Fruit fly (Drosophila melanogaster) whole organism, wandering third instar larva: Measurements from ENCODE around the gene Gale.
A peak's percentile ranks its signal among the peaks of the same experiment; 100 is the strongest.

Source experiments
- Abd-B ChIP-seq: fragments of >200 bp; optimal IDR thresholded peaks from 2 replicates; lab custom pipeline; 2017; ENCODE audit warnings: missing biosample characterization, missing genetic modification characterization
- CG32264 ChIP-seq: fragments of 200-800 bp; sonication (Bioruptor generic); optimal IDR thresholded peaks from 2 replicates; lab custom pipeline; 2016; ENCODE audit warnings: missing biosample characterization, missing genetic modification characterization
- CG9705 ChIP-seq: fragments of 200-800 bp; sonication (Bioruptor generic); optimal IDR thresholded peaks from 2 replicates; lab custom pipeline; 2018; ENCODE audit warnings: missing biosample characterization, mild to moderate bottlenecking, missing genetic modification characterization
- CrebA ChIP-seq: fragments of 200-800 bp; sonication (Bioruptor generic); optimal IDR thresholded peaks from 2 replicates; lab custom pipeline; 2016; ENCODE audit warnings: missing biosample characterization, mild to moderate bottlenecking, missing genetic modification characterization, borderline replicate concordance
- Dfd ChIP-seq: fragments of >200 bp; optimal IDR thresholded peaks from 2 replicates; lab custom pipeline; 2017; ENCODE audit warnings: missing biosample characterization, missing genetic modification characterization
- Dif ChIP-seq: fragments of 200-275, 200-300 bp; sonication (Bioruptor generic); optimal IDR thresholded peaks from 2 replicates; lab custom pipeline; 2018; ENCODE audit warnings: missing biosample characterization, missing genetic modification characterization; ENCODE audit not compliant: partially characterized antibody
- GATAd ChIP-seq: sonication (Bioruptor generic); optimal IDR thresholded peaks from 2 replicates; lab custom pipeline; 2016; ENCODE audit warnings: missing biosample characterization, missing genetic modification characterization
- HLH106 ChIP-seq: fragments of 200-800 bp; optimal IDR thresholded peaks from 3 replicates; lab custom pipeline; 2019; ENCODE audit warnings: missing biosample characterization, mild to moderate bottlenecking, missing genetic modification characterization, moderate library complexity
- Hnf4 ChIP-seq: fragments of 200-800 bp; sonication (Bioruptor generic); optimal IDR thresholded peaks from 2 replicates; lab custom pipeline; 2016; ENCODE audit warnings: missing biosample characterization, mild to moderate bottlenecking, missing genetic modification characterization
- Hr78 ChIP-seq: fragments of >200 bp; optimal IDR thresholded peaks from 2 replicates; lab custom pipeline; 2017; ENCODE audit warnings: missing biosample characterization, missing genetic modification characterization
- Hr83 ChIP-seq: fragments of 200-300 bp; sonication (Bioruptor generic); optimal IDR thresholded peaks from 2 replicates; lab custom pipeline; 2016; ENCODE audit warnings: missing biosample characterization, mild to moderate bottlenecking, missing genetic modification characterization, moderate library complexity; ENCODE audit not compliant: poor library complexity, severe bottlenecking
- Jra ChIP-seq: sonication (Bioruptor generic); optimal IDR thresholded peaks from 2 replicates; lab custom pipeline; 2016; ENCODE audit warnings: missing biosample characterization, missing genetic modification characterization
- Mio ChIP-seq: sonication (Bioruptor generic); optimal IDR thresholded peaks from 2 replicates; lab custom pipeline; 2016; ENCODE audit warnings: missing biosample characterization, missing genetic modification characterization
- Myc ChIP-seq: fragments of >200 bp; optimal IDR thresholded peaks from 2 replicates; lab custom pipeline; 2017
- N ChIP-seq: fragments of >200 bp; optimal IDR thresholded peaks from 2 replicates; lab custom pipeline; 2018; ENCODE audit warnings: missing biosample characterization, missing external identifiers, missing genetic modification characterization
- OdsH ChIP-seq: fragments of 200-800 bp; sonication (Bioruptor generic); optimal IDR thresholded peaks from 2 replicates; lab custom pipeline; 2016; ENCODE audit warnings: missing biosample characterization, mild to moderate bottlenecking, missing genetic modification characterization
- Sp1 ChIP-seq: fragments of 200-800 bp; sonication (Bioruptor generic); optimal IDR thresholded peaks from 3 replicates; lab custom pipeline; 2019; ENCODE audit warnings: missing biosample characterization, mild to moderate bottlenecking, missing genetic modification characterization, moderate library complexity
- Vsx2 ChIP-seq: fragments of 200-300, 225-300 bp; sonication (Bioruptor generic); optimal IDR thresholded peaks from 2 replicates; lab custom pipeline; 2018; ENCODE audit warnings: missing biosample characterization, missing genetic modification characterization; ENCODE audit not compliant: partially characterized antibody
- brk ChIP-seq: fragments of 200-800 bp; sonication (Bioruptor generic); optimal IDR thresholded peaks from 2 replicates; lab custom pipeline; 2016; ENCODE audit warnings: missing biosample characterization, mild to moderate bottlenecking, missing genetic modification characterization
- dl ChIP-seq, 2 experiments: fragments of 175-275, 200-275 bp in 1 of 2; fragments of 200-275 bp in 1 of 2; sonication (Bioruptor generic); optimal IDR thresholded peaks; lab custom pipeline; 2018; ENCODE audit warnings: mild to moderate bottlenecking in 2 of 2, missing biosample characterization in 2 of 2, missing genetic modification characterization in 2 of 2, moderate library complexity in 2 of 2; ENCODE audit not compliant: partially characterized antibody in 2 of 2, insufficient read depth in 1 of 2
- dmrt93B ChIP-seq: fragments of 200-800 bp; sonication (Bioruptor generic); optimal IDR thresholded peaks from 2 replicates; lab custom pipeline; 2018; ENCODE audit warnings: missing biosample characterization, mild to moderate bottlenecking, missing genetic modification characterization
- ey ChIP-seq: fragments of 200-800 bp; sonication (Bioruptor generic); optimal IDR thresholded peaks from 2 replicates; lab custom pipeline; 2016; ENCODE audit warnings: missing biosample characterization, missing genetic modification characterization
- foxo ChIP-seq, 2 experiments: fragments of 200-800 bp; sonication (Bioruptor generic); optimal IDR thresholded peaks; 2 replicates in 1 of 2; 3 replicates in 1 of 2; lab custom pipeline; 2016 to 2017; ENCODE audit warnings: missing biosample characterization in 2 of 2, missing genetic modification characterization in 2 of 2
- fru ChIP-seq: fragments of 200-800 bp; sonication (Bioruptor generic); optimal IDR thresholded peaks from 3 replicates; lab custom pipeline; 2016; ENCODE audit warnings: missing biosample characterization, mild to moderate bottlenecking, missing genetic modification characterization
- h ChIP-seq: fragments of 200-800 bp; sonication (Bioruptor generic); optimal IDR thresholded peaks from 3 replicates; lab custom pipeline; 2016; ENCODE audit warnings: missing biosample characterization, mild to moderate bottlenecking, missing genetic modification characterization
- jim ChIP-seq: fragments of 175-275, 200-325 bp; sonication (Bioruptor generic); optimal IDR thresholded peaks from 2 replicates; lab custom pipeline; 2016; ENCODE audit warnings: missing biosample characterization, mild to moderate bottlenecking, missing genetic modification characterization
- pan ChIP-seq: fragments of >200 bp; optimal IDR thresholded peaks from 2 replicates; lab custom pipeline; 2017
- psq ChIP-seq: fragments of 200-800 bp; sonication (Bioruptor generic); optimal IDR thresholded peaks from 3 replicates; lab custom pipeline; 2017; ENCODE audit warnings: missing biosample characterization, mild to moderate bottlenecking, missing genetic modification characterization, moderate library complexity
- sage ChIP-seq: fragments of 200-800 bp; sonication (Bioruptor generic); optimal IDR thresholded peaks from 2 replicates; lab custom pipeline; 2016; ENCODE audit warnings: missing biosample characterization, mild to moderate bottlenecking, missing genetic modification characterization
- sv ChIP-seq: fragments of 200-800 bp; sonication (Bioruptor generic); optimal IDR thresholded peaks from 3 replicates; lab custom pipeline; 2016; ENCODE audit warnings: missing biosample characterization, missing genetic modification characterization
- tai ChIP-seq: sonication (Bioruptor generic); optimal IDR thresholded peaks from 2 replicates; lab custom pipeline; 2016; ENCODE audit warnings: missing biosample characterization, missing genetic modification characterization
- usp ChIP-seq: fragments of >200 bp; optimal IDR thresholded peaks from 2 replicates; lab custom pipeline; 2017; ENCODE audit warnings: missing biosample characterization, missing genetic modification characterization
- woc ChIP-seq: sonication (Bioruptor generic); optimal IDR thresholded peaks from 2 replicates; lab custom pipeline; 2016; ENCODE audit warnings: missing biosample characterization, mild to moderate bottlenecking, missing genetic modification characterization

Gale gene

dm6 chr3L:644111-644718 lies 4.1 kb upstream of the Gale start (continued):
- no peak for TF ChIP-seq GATAd
- peak; percentile 49 for TF ChIP-seq sage (GFP tag; lab: Kevin White, UChicago)
- no peak for TF ChIP-seq brk (GFP tag; lab: Kevin White, UChicago)
- peak; percentile 87 for TF ChIP-seq psq
- peak; percentile 89 for TF ChIP-seq Hnf4
- peak; percentile 85 for TF ChIP-seq ey (GFP tag; lab: Kevin White, UChicago)
- peak in 1 of 2 experiments; percentile 88 for TF ChIP-seq foxo (GFP tag; optimal IDR thresholded peaks at IDR 0.05; lab: Kevin White, UChicago)

- no peak for TF ChIP-seq Dfd (GFP tag; lab: Kevin White, UChicago)
- TF ChIP-seq jim (GFP tag; lab: Kevin White, UChicago) = no peak
- TF ChIP-seq Hr83 (GFP tag; lab: Kevin White, UChicago) = no peak
- TF ChIP-seq Vsx2 (GFP tag; lab: Kevin White, UChicago) = no peak
- TF ChIP-seq Mio = no peak
- TF ChIP-seq GATAd = no peak
- no peak for TF ChIP-seq N
- no peak for TF ChIP-seq OdsH (GFP tag; lab: Kevin White, UChicago)
Observed at dm6 chr3L:645426-646036, 2.8 kb upstream of the Gale start.

DNA sequence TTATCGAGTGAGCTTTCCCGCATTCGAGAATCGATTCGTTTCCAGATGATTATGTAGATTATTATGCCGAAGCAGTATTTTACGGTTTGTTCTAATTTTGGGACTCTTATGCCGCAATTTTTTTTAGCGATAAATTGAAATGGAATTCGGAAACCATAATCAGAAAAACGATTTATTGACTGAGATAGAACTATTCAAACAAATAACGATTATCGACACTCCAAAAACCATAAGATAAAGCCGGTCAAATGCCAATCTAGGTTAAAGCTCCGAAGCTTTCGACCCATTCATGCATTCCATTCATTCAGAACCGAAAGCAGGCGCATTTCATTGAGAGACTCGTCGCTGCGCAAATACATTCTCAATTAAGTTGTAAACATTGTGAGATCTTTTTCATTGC lies 826 bp upstream of the Gale start:
- TF ChIP-seq h (GFP tag; lab: Kevin White, UChicago) (no peak), OdsH (GFP tag; lab: Kevin White, UChicago) (no peak), Hr78 (GFP tag; lab: Kevin White, UChicago) (no peak), pan (lab: Kevin White, UChicago) (no peak), CG32264 (GFP tag; lab: Kevin White, UChicago) (no peak), Vsx2 (GFP tag; lab: Kevin White, UChicago) (no peak), woc (GFP tag; lab: Kevin White, UChicago) (no peak), jim (GFP tag; lab: Kevin White, UChicago) (no peak), Sp1 (GFP tag; lab: Kevin White, UChicago) (no peak)

- no peak for TF ChIP-seq pan (lab: Kevin White, UChicago)
Observed at dm6 chr3L:649025-649769, 842 bp downstream of the Gale start.

DNA sequence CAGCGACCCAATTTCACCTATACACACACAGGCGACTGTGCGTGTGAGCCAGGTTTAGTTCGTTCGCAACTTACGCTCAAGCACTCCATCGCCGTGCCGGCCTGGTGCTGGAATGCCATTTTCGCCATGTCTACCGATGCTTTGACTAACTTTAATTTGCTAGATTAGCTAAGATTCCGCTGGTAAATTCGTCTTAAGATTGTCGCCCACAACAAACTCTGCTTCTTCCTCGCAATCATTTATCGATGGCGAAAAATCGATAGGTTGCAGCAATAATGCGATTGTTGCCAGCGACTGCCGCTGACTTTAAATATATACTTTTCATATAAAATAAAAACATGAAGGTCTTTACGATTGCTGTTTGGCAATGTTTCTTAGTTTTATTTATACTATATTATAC lies 4.3 kb downstream of the Gale start, which contains the start of gene CG3402:
Gene CG3402, minus strand, starts transcription at position 245 of the 400 bp plus-strand sequence.
- no peak for TF ChIP-seq Hnf4
- TF ChIP-seq dmrt93B (GFP tag; lab: Kevin White, UChicago) = no peak
- TF ChIP-seq pan (lab: Kevin White, UChicago) = no peak

- TF ChIP-seq Abd-B (GFP tag; lab: Kevin White, UChicago) = no peak
- peak; percentile 98 for TF ChIP-seq Hnf4
- peak; percentile 97 for TF ChIP-seq h (GFP tag; lab: Kevin White, UChicago)
- TF ChIP-seq Hr83 (GFP tag; lab: Kevin White, UChicago) = peak; percentile 96
- peak; percentile 96 for TF ChIP-seq OdsH (GFP tag; lab: Kevin White, UChicago)
- no peak for TF ChIP-seq usp (GFP tag; lab: Kevin White, UChicago)
- no peak for TF ChIP-seq dl (GFP tag; optimal IDR thresholded peaks at IDR 0.05; lab: Kevin White, UChicago; ENCODE audit: insufficient read depth in 1 of 2, partially characterized antibody in 2 of 2)
- TF ChIP-seq Sp1 (GFP tag; lab: Kevin White, UChicago) = peak; percentile 89
- peak; percentile 80 for TF ChIP-seq dmrt93B (GFP tag; lab: Kevin White, UChicago)
- TF ChIP-seq sv (GFP tag; lab: Kevin White, UChicago) = peak; percentile 96
- TF ChIP-seq Myc = peak; percentile 24
- TF ChIP-seq pan (lab: Kevin White, UChicago) = no peak
- TF ChIP-seq HLH106 (tag; lab: Kevin White, UChicago) = peak; percentile 93
- TF ChIP-seq psq = peak; percentile 90
- peak; percentile 97 for TF ChIP-seq fru
- peak; percentile 97 for TF ChIP-seq Jra (GFP tag; lab: Kevin White, UChicago)
- TF ChIP-seq N = no peak
- TF ChIP-seq foxo (GFP tag; optimal IDR thresholded peaks at IDR 0.05; lab: Kevin White, UChicago) = peak; percentile 68 to 98
- TF ChIP-seq Hr78 (GFP tag; lab: Kevin White, UChicago) = no peak
- peak; percentile 89 for TF ChIP-seq woc (GFP tag; lab: Kevin White, UChicago)
- TF ChIP-seq tai (GFP tag; lab: Kevin White, UChicago) = no peak
- TF ChIP-seq Mio = peak; percentile 86
- no peak for TF ChIP-seq Dif (GFP tag; lab: Kevin White, UChicago)
- no peak for TF ChIP-seq CrebA (GFP tag; lab: Kevin White, UChicago)
- TF ChIP-seq GATAd = peak; percentile 83
- TF ChIP-seq CG9705 (GFP tag; lab: Kevin White, UChicago) = peak; percentile 87
- TF ChIP-seq sage (GFP tag; lab: Kevin White, UChicago) = peak; percentile 85
- peak; percentile 92 for TF ChIP-seq CG32264 (GFP tag; lab: Kevin White, UChicago)
- TF ChIP-seq jim (GFP tag; lab: Kevin White, UChicago) = peak; percentile 90
Observed at dm6 chr3L:654019-654418, 5.7 kb downstream of the Gale start, which contains the start of the genes MED30 and Rev1. MED30 (minus strand) TSS chr3L:654089. Rev1 (plus strand) TSS chr3L:654363.
